Worm (Caenorhabditis elegans) whole organism, young adult: ENCODE measurements around the gene myrf-1.

Experiments used
- B0019.2 ChIP-seq: fragments of 200-800 bp; sonication (Bioruptor generic); conservative IDR thresholded peaks from 2 replicates; pipeline ENCODE4 v1.3.6; 2022; ENCODE audit warnings: missing genetic modification reagents, missing genetic modification characterization, missing compliant biosample characterization
- B0261.1 ChIP-seq: sonication (generic microtip); optimal IDR thresholded peaks from 2 replicates; lab custom pipeline; 2016; ENCODE audit warnings: mild to moderate bottlenecking, missing genetic modification characterization, moderate library complexity, missing compliant biosample characterization
- D2030.7 ChIP-seq: fragments of 200-800 bp; sonication (Bioruptor generic); IDR thresholded peaks from 2 replicates; pipeline ENCODE4 v1.3.6; 2022; ENCODE audit warnings: missing genetic modification reagents, missing genetic modification characterization, missing compliant biosample characterization
- F10E7.11 ChIP-seq: sonication (generic microtip); optimal IDR thresholded peaks from 2 replicates; lab custom pipeline; 2017; ENCODE audit warnings: mild to moderate bottlenecking, missing genetic modification characterization, moderate library complexity, missing compliant biosample characterization
- F52B5.7 ChIP-seq: sonication (generic microtip); optimal IDR thresholded peaks from 2 replicates; lab custom pipeline; 2016; ENCODE audit warnings: mild to moderate bottlenecking, missing genetic modification characterization, missing compliant biosample characterization
- F55B11.4 ChIP-seq: sonication (generic microtip); optimal IDR thresholded peaks from 2 replicates; lab custom pipeline; 2016; ENCODE audit warnings: missing compliant biosample characterization, missing genetic modification characterization, borderline replicate concordance; ENCODE audit not compliant: insufficient read depth
- Y53F4B.3 ChIP-seq: fragments of 200-800 bp; sonication (Bioruptor generic); IDR thresholded peaks from 2 replicates; pipeline ENCODE4 v1.3.6; 2022; ENCODE audit warnings: missing genetic modification reagents, missing genetic modification characterization, missing compliant biosample characterization
- Y56A3A.18 ChIP-seq: fragments of 200-800 bp; sonication (Bioruptor generic); IDR thresholded peaks from 2 replicates; pipeline ENCODE4 v1.3.6; 2022; ENCODE audit warnings: missing genetic modification reagents, missing genetic modification characterization, missing compliant biosample characterization
- Y95B8A.8 ChIP-seq: fragments of 200-800 bp; sonication (Bioruptor generic); IDR thresholded peaks from 2 replicates; pipeline ENCODE4 v1.3.6; 2022; ENCODE audit warnings: missing genetic modification reagents, missing genetic modification characterization, missing compliant biosample characterization
- ZK185.1 ChIP-seq: sonication (generic microtip); optimal IDR thresholded peaks from 2 replicates; lab custom pipeline; 2016; ENCODE audit warnings: mild to moderate bottlenecking, missing genetic modification characterization, missing compliant biosample characterization; ENCODE audit not compliant: poor library complexity, severe bottlenecking
- ama-1 ChIP-seq, 3 experiments: fragments of 150-350 bp in 1 of 3; sonication (generic microtip) in 2 of 3; optimal IDR thresholded peaks; 2 replicates each; lab custom pipeline; 2014 to 2018; ENCODE audit warnings: missing biosample characterization in 2 of 3, missing genetic modification characterization in 2 of 3, missing genetic modification reagents in 2 of 3
- aptf-2 ChIP-seq: fragments of 200-800 bp; sonication (Bioruptor generic); conservative IDR thresholded peaks from 2 replicates; pipeline ENCODE4 v1.3.6; 2022; ENCODE audit warnings: missing genetic modification reagents, missing genetic modification characterization, missing compliant biosample characterization
- atf-7 ChIP-seq: sonication (generic microtip); optimal IDR thresholded peaks from 2 replicates; lab custom pipeline; 2017; ENCODE audit warnings: mild to moderate bottlenecking, missing genetic modification characterization, missing compliant biosample characterization
- athp-1 ChIP-seq: sonication (generic microtip); optimal IDR thresholded peaks from 2 replicates; lab custom pipeline; 2017; ENCODE audit warnings: mild to moderate bottlenecking, missing genetic modification characterization, missing compliant biosample characterization
- attf-5 ChIP-seq: fragments of 200-800 bp; sonication (Bioruptor generic); optimal IDR thresholded peaks from 2 replicates; lab custom pipeline; 2018; ENCODE audit warnings: mild to moderate bottlenecking, missing genetic modification characterization, missing compliant biosample characterization
- bed-2 ChIP-seq: fragments of 200-800 bp; sonication (Bioruptor generic); IDR thresholded peaks from 2 replicates; pipeline ENCODE4 v1.3.6; 2022; ENCODE audit warnings: missing genetic modification reagents, missing genetic modification characterization, missing compliant biosample characterization
- cebp-1 ChIP-seq, 2 experiments: fragments of 200-800 bp in 1 of 2; sonication (Bioruptor generic) in 1 of 2; sonication (generic microtip) in 1 of 2; IDR thresholded peaks in 1 of 2; optimal IDR thresholded peaks in 1 of 2; 2 replicates each; pipeline versions ENCODE4 v1.3.6 to Lab custom; 2017 to 2022; ENCODE audit warnings: missing compliant biosample characterization in 2 of 2, missing genetic modification characterization in 2 of 2, mild to moderate bottlenecking in 1 of 2, missing genetic modification reagents in 1 of 2, moderate library complexity in 1 of 2
- ceh-100 ChIP-seq: fragments of 200-800 bp; sonication (Bioruptor generic); IDR thresholded peaks from 2 replicates; pipeline ENCODE4 v1.3.6; 2022; ENCODE audit warnings: missing genetic modification reagents, missing genetic modification characterization, missing compliant biosample characterization
- ceh-27 ChIP-seq: fragments of 200-800 bp; sonication (Bioruptor generic); optimal IDR thresholded peaks from 2 replicates; lab custom pipeline; 2018; ENCODE audit warnings: mild to moderate bottlenecking, missing genetic modification characterization, moderate library complexity, missing compliant biosample characterization
- ceh-79 ChIP-seq: sonication (generic microtip); optimal IDR thresholded peaks from 2 replicates; lab custom pipeline; 2017; ENCODE audit warnings: mild to moderate bottlenecking, missing genetic modification characterization, missing compliant biosample characterization
- ceh-91 ChIP-seq: fragments of 200-800 bp; sonication (Bioruptor generic); IDR thresholded peaks from 2 replicates; pipeline ENCODE4 v1.3.6; 2022; ENCODE audit warnings: missing genetic modification reagents, missing genetic modification characterization, missing compliant biosample characterization
- chd-7 ChIP-seq: sonication (generic microtip); optimal IDR thresholded peaks from 2 replicates; lab custom pipeline; 2016; ENCODE audit warnings: mild to moderate bottlenecking, missing genetic modification characterization, moderate library complexity, missing compliant biosample characterization
- die-1 ChIP-seq: sonication (generic microtip); optimal IDR thresholded peaks from 2 replicates; lab custom pipeline; 2016; ENCODE audit warnings: missing genotype, mild to moderate bottlenecking, missing genetic modification characterization, missing compliant biosample characterization
- dpl-1 ChIP-seq: fragments of 150-350 bp; optimal IDR thresholded peaks from 2 replicates; lab custom pipeline; 2014; ENCODE audit warnings: missing biosample characterization, missing genetic modification reagents, missing genetic modification characterization
- egrh-3 ChIP-seq: fragments of 200-800 bp; sonication (Bioruptor generic); IDR thresholded peaks from 2 replicates; pipeline ENCODE4 v1.3.6; 2022; ENCODE audit warnings: missing genetic modification reagents, missing genetic modification characterization, missing compliant biosample characterization
- fkh-3 ChIP-seq: sonication (generic microtip); optimal IDR thresholded peaks from 2 replicates; lab custom pipeline; 2016; ENCODE audit warnings: mild to moderate bottlenecking, missing genetic modification characterization, missing compliant biosample characterization
- hlh-12 ChIP-seq: sonication (generic microtip); optimal IDR thresholded peaks from 2 replicates; lab custom pipeline; 2016; ENCODE audit warnings: missing genetic modification characterization, missing compliant biosample characterization
- hlh-26 ChIP-seq: fragments of 200-800 bp; sonication (Bioruptor generic); conservative IDR thresholded peaks from 2 replicates; pipeline ENCODE4 v1.3.6; 2022; ENCODE audit warnings: missing genetic modification reagents, missing genetic modification characterization, missing compliant biosample characterization
- hmg-20 ChIP-seq: fragments of 200-800 bp; sonication (Bioruptor generic); IDR thresholded peaks from 2 replicates; pipeline ENCODE4 v1.3.6; 2022; ENCODE audit warnings: missing genetic modification reagents, missing genetic modification characterization, missing compliant biosample characterization
- hrde-1 ChIP-seq: sonication (generic microtip); optimal IDR thresholded peaks from 2 replicates; lab custom pipeline; 2016; ENCODE audit warnings: missing genetic modification characterization, mild to moderate bottlenecking, missing compliant biosample characterization, moderate library complexity, missing genotype, missing genetic modification reagents, borderline replicate concordance
- lin-54 ChIP-seq: fragments of 200-800 bp; sonication (Bioruptor generic); optimal IDR thresholded peaks from 2 replicates; lab custom pipeline; 2018; ENCODE audit warnings: mild to moderate bottlenecking, missing genetic modification characterization, missing compliant biosample characterization
- lir-1 ChIP-seq: fragments of 200-800 bp; sonication (Bioruptor generic); conservative IDR thresholded peaks from 2 replicates; pipeline ENCODE4 v1.3.6; 2022; ENCODE audit warnings: missing genetic modification reagents, missing genetic modification characterization, missing compliant biosample characterization
- lsy-27 ChIP-seq: sonication (generic microtip); optimal IDR thresholded peaks from 2 replicates; lab custom pipeline; 2017; ENCODE audit warnings: missing genetic modification characterization, mild to moderate bottlenecking, missing compliant biosample characterization, antibody characterized with exemption, missing genotype, borderline replicate concordance; ENCODE audit not compliant: insufficient read depth
- madf-3 ChIP-seq: fragments of 200-800 bp; sonication (Bioruptor generic); IDR thresholded peaks from 2 replicates; pipeline ENCODE4 v1.3.6; 2022; ENCODE audit warnings: missing genetic modification reagents, missing genetic modification characterization, missing compliant biosample characterization
- madf-8 ChIP-seq: fragments of 200-800 bp; sonication (Bioruptor generic); conservative IDR thresholded peaks from 2 replicates; pipeline ENCODE4 v1.3.6; 2022; ENCODE audit warnings: missing genetic modification reagents, missing genetic modification characterization, missing compliant biosample characterization
- nfya-1 ChIP-seq: sonication (generic microtip); optimal IDR thresholded peaks from 2 replicates; lab custom pipeline; 2017; ENCODE audit warnings: antibody characterized with exemption, missing compliant biosample characterization, missing genetic modification characterization, borderline replicate concordance; ENCODE audit not compliant: insufficient read depth
- nhr-120 ChIP-seq: fragments of 200-800 bp; sonication (Bioruptor generic); IDR thresholded peaks from 2 replicates; pipeline ENCODE4 v1.3.6; 2022; ENCODE audit warnings: missing genetic modification characterization, missing compliant biosample characterization
- nhr-80 ChIP-seq: sonication (generic microtip); optimal IDR thresholded peaks from 2 replicates; lab custom pipeline; 2016; ENCODE audit warnings: missing genetic modification characterization, missing compliant biosample characterization
- repo-1 ChIP-seq: sonication (generic microtip); optimal IDR thresholded peaks from 2 replicates; lab custom pipeline; 2017; ENCODE audit warnings: mild to moderate bottlenecking, missing genetic modification characterization, missing compliant biosample characterization
- sea-2 ChIP-seq: fragments of 200-800 bp; sonication (Bioruptor generic); IDR thresholded peaks from 2 replicates; pipeline ENCODE4 v1.3.6; 2022; ENCODE audit warnings: missing genetic modification characterization, missing compliant biosample characterization
- snpc-4 ChIP-seq, 5 experiments: fragments of 150-350 bp in 1 of 5; sonication (generic microtip) in 4 of 5; optimal IDR thresholded peaks; 2 replicates each; lab custom pipeline; 2014 to 2018; ENCODE audit warnings: missing genetic modification characterization in 5 of 5, missing biosample characterization in 3 of 5, antibody characterized with exemption in 2 of 5, mild to moderate bottlenecking in 2 of 5, missing compliant biosample characterization in 2 of 5, missing genotype in 2 of 5, moderate library complexity in 2 of 5, missing genetic modification reagents in 1 of 5
- sptf-2 ChIP-seq: fragments of 200-800 bp; sonication (Bioruptor generic); optimal IDR thresholded peaks from 2 replicates; lab custom pipeline; 2018; ENCODE audit warnings: mild to moderate bottlenecking, missing genetic modification characterization, missing compliant biosample characterization
- tbp1 ChIP-seq: fragments of 200-800 bp; sonication (Bioruptor generic); optimal IDR thresholded peaks from 2 replicates; lab custom pipeline; 2018; ENCODE audit warnings: mild to moderate bottlenecking, missing genetic modification characterization, missing compliant biosample characterization
- xnd-1 ChIP-seq: sonication (generic microtip); optimal IDR thresholded peaks from 2 replicates; lab custom pipeline; 2016; ENCODE audit warnings: missing genotype, missing genetic modification reagents, missing genetic modification characterization, missing compliant biosample characterization
- ztf-6 ChIP-seq: fragments of 200-800 bp; sonication (Bioruptor generic); IDR thresholded peaks from 2 replicates; pipeline ENCODE4 v1.3.6; 2022; ENCODE audit warnings: missing genetic modification reagents, missing genetic modification characterization, missing compliant biosample characterization

myrf-1 gene

DNA sequence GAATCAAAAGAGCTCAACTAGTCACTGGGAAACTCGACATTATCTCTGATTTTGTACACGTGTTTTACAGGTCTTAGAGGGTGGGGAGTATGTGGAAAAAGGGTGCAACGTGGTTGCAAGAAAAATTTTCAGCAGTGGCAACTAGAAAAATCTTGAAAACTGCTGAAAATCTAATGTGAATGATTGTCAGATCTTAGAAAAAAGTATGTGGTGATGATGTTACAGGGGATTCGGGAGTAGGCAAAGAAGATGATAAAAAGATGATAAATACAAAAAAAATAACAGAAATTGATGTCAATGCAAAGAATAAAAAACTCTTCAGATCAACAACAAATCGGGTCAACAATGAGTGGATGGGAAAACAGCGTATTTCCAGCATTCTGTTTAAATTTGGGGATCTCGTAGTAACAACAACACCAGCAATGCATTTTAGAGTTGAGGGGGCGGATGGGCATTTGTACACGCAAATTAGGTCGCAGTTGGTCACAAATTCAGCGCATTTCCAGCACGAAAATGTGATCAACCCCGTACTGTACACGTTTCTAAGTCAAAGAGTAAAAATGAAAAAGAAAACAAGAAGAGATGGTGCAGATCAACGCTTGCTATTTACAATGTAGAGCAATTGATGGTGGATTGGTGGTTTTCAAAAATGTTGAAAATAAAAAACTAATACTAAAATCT lies 41.3 kb upstream of the myrf-1 start (continued):
- TF ChIP-seq ceh-79 (tag; lab: Kevin White, UChicago) (no peak), cebp-1 (GFP tag; IDR thresholded peaks at IDR 0.05; lab: Robert Waterston, UW) (peak; percentile 65), cebp-1 (tag; optimal IDR thresholded peaks at IDR 0.05; lab: Kevin White, UChicago) (peak; percentile 49), sptf-2 (GFP tag; lab: Kevin White, UChicago) (no peak), tbp1 (peak; percentile 33), Y56A3A.18 (GFP tag; lab: Robert Waterston, UW) (0 out of 2 replicates have a peak, but pooled peaks have one; percentile 11), hrde-1 (tag; lab: Kevin White, UChicago) (no peak), ceh-100 (GFP tag; lab: Robert Waterston, UW) (no peak; the same call in 1 of the 2 replicates), hlh-26 (0 out of 2 replicates have a peak, but pooled peaks have one; percentile 58), dpl-1 (no peak), athp-1 (tag; lab: Kevin White, UChicago) (no peak), nfya-1 (tag; lab: Kevin White, UChicago) (no peak), F52B5.7 (peak; percentile 60), lir-1 (GFP tag; lab: Robert Waterston, UW) (no peak), lsy-27 (tag; lab: Kevin White, UChicago) (no peak), die-1 (tag; lab: Kevin White, UChicago) (no peak), ztf-6 (GFP tag; lab: Robert Waterston, UW) (no peak), nhr-80 (tag; lab: Kevin White, UChicago) (no peak), lin-54 (GFP tag; lab: Kevin White, UChicago) (no peak), repo-1 (peak; percentile 76), ceh-91 (no peak), B0019.2 (GFP tag; lab: Robert Waterston, UW) (no peak), madf-8 (no peak), sea-2 (peak; percentile 54; the same call in 1 of the 2 replicates), F10E7.11 (tag; lab: Kevin White, UChicago) (no peak), egrh-3 (GFP tag; lab: Robert Waterston, UW) (no peak), ZK185.1 (tag; lab: Kevin White, UChicago) (peak; percentile 36), hmg-20 (GFP tag; lab: Robert Waterston, UW) (no peak), Y53F4B.3 (no peak), B0261.1 (tag; lab: Kevin White, UChicago) (no peak), bed-2 (GFP tag; lab: Robert Waterston, UW) (no peak), hlh-12 (tag; lab: Kevin White, UChicago) (no peak), ama-1 (optimal IDR thresholded peaks at IDR 0.05; lab: Kevin White, UChicago) (peak; percentile 44), ama-1 (GFP tag; optimal IDR thresholded peaks at IDR 0.05; lab: Kevin White, UChicago) (no peak), madf-3 (peak; percentile 82; the same call in 1 of the 2 replicates), D2030.7 (GFP tag; lab: Robert Waterston, UW) (no peak), atf-7 (peak; percentile 24), xnd-1 (tag; lab: Kevin White, UChicago) (no peak), Y95B8A.8 (GFP tag; lab: Robert Waterston, UW) (peak; percentile 70), fkh-3 (no peak), aptf-2 (GFP tag; lab: Robert Waterston, UW) (no peak), ceh-27 (GFP tag; lab: Kevin White, UChicago) (no peak), F55B11.4 (tag; lab: Kevin White, UChicago) (no peak), chd-7 (peak; percentile 20), nhr-120 (GFP tag; lab: Robert Waterston, UW) (no peak), snpc-4 (GFP tag; optimal IDR thresholded peaks at IDR 0.05; lab: Kevin White, UChicago) (no peak), snpc-4 (tag; optimal IDR thresholded peaks at IDR 0.05; lab: Kevin White, UChicago) (peak in 1 of 4 experiments; percentile 2), attf-5 (GFP tag; lab: Kevin White, UChicago) (peak; percentile 31)
